Worm (Caenorhabditis elegans) whole organism, L1 larva: ENCODE results near the gene col-186.

Source experiments
- C16A3.4 ChIP-seq: fragments of 150-350 bp; optimal IDR thresholded peaks from 2 replicates; lab custom pipeline; 2014; ENCODE audit warnings: missing biosample characterization, missing genetic modification characterization
- C34B4.2 ChIP-seq: sonication (generic microtip); optimal IDR thresholded peaks from 2 replicates; lab custom pipeline; 2017; ENCODE audit warnings: mild to moderate bottlenecking, missing genetic modification characterization, missing compliant biosample characterization
- F16B12.6 ChIP-seq: fragments of 150-350 bp; optimal IDR thresholded peaks from 2 replicates; lab custom pipeline; 2014; ENCODE audit warnings: missing biosample characterization, missing genetic modification characterization
- aha-1 ChIP-seq: fragments of 150-350 bp; optimal IDR thresholded peaks from 2 replicates; lab custom pipeline; 2014; ENCODE audit warnings: missing biosample characterization, missing genetic modification characterization
- alr-1 ChIP-seq: fragments of 200-800 bp; sonication (Bioruptor generic); optimal IDR thresholded peaks from 2 replicates; lab custom pipeline; 2018; ENCODE audit warnings: borderline replicate concordance, mild to moderate bottlenecking, missing genetic modification characterization, missing compliant biosample characterization
- ama-1 ChIP-seq: fragments of 150-350 bp; optimal IDR thresholded peaks from 2 replicates; lab custom pipeline; 2014
- ceh-8 ChIP-seq: fragments of 200-800 bp; sonication (Bioruptor generic); optimal IDR thresholded peaks from 2 replicates; lab custom pipeline; 2018; ENCODE audit warnings: mild to moderate bottlenecking, missing genetic modification characterization, moderate library complexity, missing compliant biosample characterization
- ceh-90 ChIP-seq: sonication (generic microtip); optimal IDR thresholded peaks from 2 replicates; lab custom pipeline; 2016; ENCODE audit warnings: missing genetic modification characterization, missing compliant biosample characterization
- dpl-1 ChIP-seq, 3 experiments: fragments of 150-350 bp in 2 of 3; sonication (generic microtip) in 1 of 3; optimal IDR thresholded peaks; 2 replicates each; lab custom pipeline; 2014 to 2017; ENCODE audit warnings: missing biosample characterization in 3 of 3, missing genetic modification characterization in 3 of 3, missing genetic modification reagents in 3 of 3
- efl-1 ChIP-seq, 4 experiments: fragments of 150-350 bp; optimal IDR thresholded peaks in 3 of 4; peaks in 1 of 4; 1 replicate in 1 of 4; 2 replicates in 3 of 4; lab custom pipeline; 2014; ENCODE audit warnings: missing biosample characterization in 2 of 4, missing genetic modification characterization in 2 of 4, missing genetic modification reagents in 2 of 4
- egl-27 ChIP-seq, 2 experiments: fragments of 150-350 bp in 1 of 2; sonication (generic microtip); optimal IDR thresholded peaks; 3 replicates each; lab custom pipeline; 2017 to 2018; ENCODE audit warnings: missing biosample characterization in 2 of 2, missing genetic modification characterization in 2 of 2, missing genetic modification reagents in 2 of 2
- elt-2 ChIP-seq: sonication (generic microtip); optimal IDR thresholded peaks from 2 replicates; lab custom pipeline; 2016; ENCODE audit warnings: missing genetic modification characterization, mild to moderate bottlenecking, inconsistent platforms, missing compliant biosample characterization, missing genetic modification reagents
- elt-3 ChIP-seq, 6 experiments: fragments of 150-350 bp in 1 of 6; sonication (generic microtip); optimal IDR thresholded peaks; 2 replicates each; lab custom pipeline; 2017 to 2018; ENCODE audit warnings: missing biosample characterization in 6 of 6, missing genetic modification characterization in 6 of 6, inconsistent platforms in 1 of 6
- ets-5 ChIP-seq: fragments of 200-800 bp; sonication (Bioruptor generic); IDR thresholded peaks from 2 replicates; pipeline ENCODE4 v1.3.6; 2022; ENCODE audit warnings: missing genetic modification characterization, missing compliant biosample characterization
- fkh-4 ChIP-seq: sonication (generic microtip); optimal IDR thresholded peaks from 2 replicates; lab custom pipeline; 2016; ENCODE audit warnings: missing compliant biosample characterization, missing genetic modification characterization, borderline replicate concordance
- fos-1 ChIP-seq: fragments of 150-350 bp; optimal IDR thresholded peaks from 2 replicates; lab custom pipeline; 2014; ENCODE audit warnings: missing biosample characterization, missing genetic modification characterization
- hlh-17 ChIP-seq: fragments of 200-800 bp; sonication (Bioruptor generic); optimal IDR thresholded peaks from 2 replicates; lab custom pipeline; 2018; ENCODE audit warnings: missing genetic modification characterization, mild to moderate bottlenecking, missing compliant biosample characterization, moderate library complexity, borderline replicate concordance
- hlh-4 ChIP-seq: sonication (generic microtip); optimal IDR thresholded peaks from 2 replicates; lab custom pipeline; 2016; ENCODE audit warnings: mild to moderate bottlenecking, missing genetic modification characterization, missing compliant biosample characterization
- hpl-2 ChIP-seq: fragments of 150-350 bp; optimal IDR thresholded peaks from 2 replicates; lab custom pipeline; 2014; ENCODE audit warnings: missing biosample characterization, missing genetic modification reagents, missing genetic modification characterization
- lin-13 ChIP-seq: fragments of 150-350 bp; optimal IDR thresholded peaks from 2 replicates; lab custom pipeline; 2014; ENCODE audit warnings: missing biosample characterization, missing genetic modification reagents, missing genetic modification characterization
- lin-14 ChIP-seq: fragments of 200-800 bp; sonication (Bioruptor generic); optimal IDR thresholded peaks from 2 replicates; lab custom pipeline; 2018; ENCODE audit warnings: mild to moderate bottlenecking, missing genetic modification characterization, moderate library complexity, missing compliant biosample characterization
- lin-35 ChIP-seq, 2 experiments: fragments of 150-350 bp; optimal IDR thresholded peaks; 2 replicates each; lab custom pipeline; 2014; ENCODE audit warnings: missing biosample characterization in 2 of 2, missing genetic modification characterization in 2 of 2, missing genetic modification reagents in 2 of 2
- lir-3 ChIP-seq: sonication (generic microtip); optimal IDR thresholded peaks from 2 replicates; lab custom pipeline; 2016; ENCODE audit warnings: mild to moderate bottlenecking, missing genetic modification characterization, moderate library complexity, missing compliant biosample characterization; ENCODE audit not compliant: poor library complexity
- lsy-2 ChIP-seq, 2 experiments: fragments of 150-350 bp; optimal IDR thresholded peaks; 2 replicates each; lab custom pipeline; 2014; ENCODE audit warnings: missing biosample characterization in 2 of 2, missing genetic modification characterization in 2 of 2
- mdl-1 ChIP-seq, 2 experiments: fragments of 150-350 bp; optimal IDR thresholded peaks; 2 replicates each; lab custom pipeline; 2014 to 2017; ENCODE audit warnings: missing biosample characterization in 2 of 2, missing genetic modification characterization in 2 of 2, inconsistent platforms in 1 of 2
- mef-2 ChIP-seq: fragments of 150-350 bp; optimal IDR thresholded peaks from 2 replicates; lab custom pipeline; 2014; ENCODE audit warnings: missing biosample characterization, missing genetic modification characterization
- nhr-20 ChIP-seq: sonication (generic microtip); optimal IDR thresholded peaks from 2 replicates; lab custom pipeline; 2016; ENCODE audit warnings: mild to moderate bottlenecking, missing genetic modification characterization, missing compliant biosample characterization
- nhr-237 ChIP-seq: fragments of 150-350 bp; optimal IDR thresholded peaks from 2 replicates; lab custom pipeline; 2014; ENCODE audit warnings: missing biosample characterization, missing genetic modification characterization
- nhr-28 ChIP-seq: fragments of 150-350 bp; optimal IDR thresholded peaks from 2 replicates; lab custom pipeline; 2014; ENCODE audit warnings: missing biosample characterization, missing genetic modification characterization
- nhr-47 ChIP-seq: sonication (generic microtip); optimal IDR thresholded peaks from 2 replicates; lab custom pipeline; 2016; ENCODE audit warnings: mild to moderate bottlenecking, missing genetic modification characterization, moderate library complexity, missing compliant biosample characterization
- nhr-71 ChIP-seq: sonication (generic microtip); optimal IDR thresholded peaks from 2 replicates; lab custom pipeline; 2016; ENCODE audit warnings: mild to moderate bottlenecking, missing genetic modification characterization, moderate library complexity, missing compliant biosample characterization
- nhr-76 ChIP-seq: sonication (generic microtip); optimal IDR thresholded peaks from 2 replicates; lab custom pipeline; 2017; ENCODE audit warnings: missing biosample characterization, missing genetic modification characterization
- nhr-85 ChIP-seq: sonication (generic microtip); peaks from one replicate; lab custom pipeline; 2016; ENCODE audit warnings: missing genetic modification characterization, inconsistent platforms, missing compliant biosample characterization
- pag-3 ChIP-seq: sonication (generic microtip); optimal IDR thresholded peaks from 2 replicates; lab custom pipeline; 2017; ENCODE audit warnings: missing genetic modification characterization, mild to moderate bottlenecking, missing compliant biosample characterization, antibody characterized with exemption, borderline replicate concordance; ENCODE audit not compliant: insufficient read depth
- pqm-1 ChIP-seq: sonication (generic microtip); optimal IDR thresholded peaks from 3 replicates; lab custom pipeline; 2017; ENCODE audit warnings: missing biosample characterization, missing genetic modification characterization
- skn-1 ChIP-seq: fragments of 150-350 bp; optimal IDR thresholded peaks from 2 replicates; lab custom pipeline; 2014; ENCODE audit warnings: missing biosample characterization, missing genetic modification characterization
- snpc-4 ChIP-seq: fragments of 150-350 bp; optimal IDR thresholded peaks from 2 replicates; lab custom pipeline; 2014; ENCODE audit warnings: missing biosample characterization, missing genetic modification characterization
- sptf-1 ChIP-seq: fragments of 150-350 bp; optimal IDR thresholded peaks from 2 replicates; lab custom pipeline; 2014; ENCODE audit warnings: missing biosample characterization, missing genetic modification characterization
- sup-37 ChIP-seq: fragments of 200-800 bp; sonication (Bioruptor generic); optimal IDR thresholded peaks from 2 replicates; lab custom pipeline; 2018; ENCODE audit warnings: mild to moderate bottlenecking, missing genetic modification characterization, missing compliant biosample characterization
- swsn-7 ChIP-seq: sonication (generic microtip); optimal IDR thresholded peaks from 2 replicates; lab custom pipeline; 2016; ENCODE audit warnings: missing genetic modification characterization, missing compliant biosample characterization
- unc-30 ChIP-seq: sonication (generic microtip); optimal IDR thresholded peaks from 2 replicates; lab custom pipeline; 2017; ENCODE audit warnings: missing biosample characterization, missing genetic modification characterization
- unc-62 ChIP-seq: fragments of 150-350 bp; optimal IDR thresholded peaks from 2 replicates; lab custom pipeline; 2014; ENCODE audit warnings: missing biosample characterization, missing genetic modification reagents, missing genetic modification characterization
- xbp-1 ChIP-seq: sonication (generic microtip); optimal IDR thresholded peaks from 2 replicates; lab custom pipeline; 2016; ENCODE audit warnings: missing genetic modification characterization, missing compliant biosample characterization
- ztf-11 ChIP-seq, 2 experiments: sonication (generic microtip); optimal IDR thresholded peaks; 2 replicates each; lab custom pipeline; 2016 to 2017; ENCODE audit warnings: missing genetic modification characterization in 2 of 2, missing biosample characterization in 1 of 2, missing compliant biosample characterization in 1 of 2
- ztf-4 ChIP-seq: fragments of 150-350 bp; optimal IDR thresholded peaks from 2 replicates; lab custom pipeline; 2014; ENCODE audit warnings: missing biosample characterization, missing genetic modification characterization

Gene col-186

ce11 chrX:15917000-15917399 lies 34.3 kb upstream of the col-186 start, which contains the start of the genes F31B9.4 and F31B9.2:
Gene F31B9.4, minus strand, starts transcription at chrX:15917100.
Gene F31B9.2, plus strand, starts transcription at chrX:15917367.
- TF ChIP-seq ama-1 (no peak), lsy-2 (tag; optimal IDR thresholded peaks at IDR 0.05; lab: Kevin White, UChicago) (no peak), swsn-7 (tag; lab: Kevin White, UChicago) (no peak), C16A3.4 (tag; lab: Kevin White, UChicago) (no peak), nhr-28 (tag; lab: Kevin White, UChicago) (no peak), lin-13 (GFP tag; lab: Kevin White, UChicago) (no peak), egl-27 (tag; optimal IDR thresholded peaks at IDR 0.05; lab: Kevin White, UChicago) (no peak), elt-3 (tag; optimal IDR thresholded peaks at IDR 0.05; lab: Kevin White, UChicago) (no peak), unc-30 (tag; lab: Kevin White, UChicago) (no peak), unc-62 (no peak), sup-37 (GFP tag; lab: Kevin White, UChicago) (no peak), dpl-1 (GFP tag; optimal IDR thresholded peaks at IDR 0.05; lab: Kevin White, UChicago) (no peak)

ce11 chrX:15919372-15919771 lies 31.9 kb upstream of the col-186 start, which contains the start of gene F31B9.7:
Gene F31B9.7, plus strand, starts transcription at chrX:15919672.
- TF ChIP-seq hlh-17, result no peak
- TF ChIP-seq ztf-4 (tag; lab: Kevin White, UChicago), result no peak
- no peak for TF ChIP-seq hlh-4 (tag; lab: Kevin White, UChicago)
- no peak for TF ChIP-seq mef-2 (tag; lab: Kevin White, UChicago)
- no peak for TF ChIP-seq lin-35 (GFP tag; optimal IDR thresholded peaks at IDR 0.05; lab: Kevin White, UChicago)
- TF ChIP-seq alr-1 (tag; lab: Kevin White, UChicago), result no peak
- TF ChIP-seq hpl-2 (GFP tag; lab: Kevin White, UChicago), result no peak
- TF ChIP-seq fkh-4 (tag; lab: Kevin White, UChicago), result no peak
- TF ChIP-seq xbp-1, result no peak
- TF ChIP-seq mdl-1 (tag; optimal IDR thresholded peaks at IDR 0.05; lab: Kevin White, UChicago), result no peak
- no peak for TF ChIP-seq unc-62
- TF ChIP-seq snpc-4 (tag; lab: Kevin White, UChicago), result no peak

- TF ChIP-seq pag-3 (no peak), skn-1 (tag; lab: Kevin White, UChicago) (no peak), nhr-20 (tag; lab: Kevin White, UChicago) (no peak), nhr-85 (tag; lab: Kevin White, UChicago) (no peak), mdl-1 (tag; optimal IDR thresholded peaks at IDR 0.05; lab: Kevin White, UChicago) (no peak), pqm-1 (tag; lab: Kevin White, UChicago) (no peak), F16B12.6 (no peak), efl-1 (optimal IDR thresholded peaks at IDR 0.05; lab: Kevin White, UChicago) (no peak), efl-1 (GFP tag; optimal IDR thresholded peaks at IDR 0.05 in 1 of 2; lab: Kevin White, UChicago) (no peak), fos-1 (no peak), hpl-2 (GFP tag; lab: Kevin White, UChicago) (no peak), nhr-71 (no peak), nhr-28 (tag; lab: Kevin White, UChicago) (no peak), sptf-1 (tag; lab: Kevin White, UChicago) (no peak), aha-1 (tag; lab: Kevin White, UChicago) (no peak)
Measured at ce11 chrX:15923440-15923839, 27.9 kb upstream of the col-186 start, which contains the start of gene F31B9.3. Gene F31B9.3, plus strand, starts transcription at chrX:15923740.

ce11 chrX:15932859-15933258 lies 18.4 kb upstream of the col-186 start:
- no peak for TF ChIP-seq nhr-28 (tag; lab: Kevin White, UChicago)
- no peak for TF ChIP-seq C34B4.2 (tag; lab: Kevin White, UChicago)
- TF ChIP-seq ztf-11 (tag; optimal IDR thresholded peaks at IDR 0.05; lab: Kevin White, UChicago), result no peak
- no peak for TF ChIP-seq F16B12.6
- no peak for TF ChIP-seq nhr-76 (tag; lab: Kevin White, UChicago)
- TF ChIP-seq ets-5 (GFP tag; lab: Robert Waterston, UW), result no peak
- TF ChIP-seq ceh-8 (GFP tag; lab: Kevin White, UChicago), result no peak
- no peak for TF ChIP-seq lin-14 (GFP tag; lab: Kevin White, UChicago)
- TF ChIP-seq elt-2 (tag; lab: Kevin White, UChicago), result no peak
- no peak for TF ChIP-seq elt-3 (tag; optimal IDR thresholded peaks at IDR 0.05; lab: Kevin White, UChicago)
- no peak for TF ChIP-seq lir-3 (tag; lab: Kevin White, UChicago)
- TF ChIP-seq ceh-90 (tag; lab: Kevin White, UChicago), result no peak
- no peak for TF ChIP-seq nhr-237 (tag; lab: Kevin White, UChicago)
- no peak for TF ChIP-seq ama-1
- TF ChIP-seq nhr-47, result no peak
